Worm (Caenorhabditis elegans): Measurements from ENCODE around the gene dnc-4.

dnc-4 gene

DNA sequence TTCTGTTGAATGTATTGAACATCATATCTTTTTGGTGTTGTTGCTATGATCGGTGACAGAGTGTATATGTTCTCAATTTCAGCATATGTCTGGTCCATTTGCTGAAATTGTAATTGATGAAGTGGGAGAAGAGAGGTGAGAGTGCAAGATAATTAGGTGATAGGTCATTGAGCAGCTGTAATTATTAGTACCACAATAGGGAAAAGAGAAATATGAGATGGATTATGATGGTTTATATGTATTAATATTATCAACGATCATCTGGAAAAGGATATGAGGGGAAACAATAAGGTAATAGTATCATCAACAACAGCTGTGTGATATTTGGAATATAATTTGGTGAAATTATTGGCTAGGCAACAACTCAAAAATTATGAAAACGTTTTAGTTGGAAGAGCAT lies 7.3 kb downstream of the dnc-4 start, which contains the start of gene Y42H9B.3:
Gene Y42H9B.3, minus strand, starts transcription at position 101 of the 400 bp plus-strand sequence.
- TF ChIP-seq ceh-82 (tag; optimal IDR thresholded peaks at IDR 0.05) (no peak), elt-2 (tag; optimal IDR thresholded peaks at IDR 0.05) (no peak), nhr-43 (tag; optimal IDR thresholded peaks at IDR 0.05; ENCODE audit: poor library complexity, severe bottlenecking) (no peak)

- TF ChIP-seq nfya-1 (tag; optimal IDR thresholded peaks at IDR 0.05; ENCODE audit: insufficient read depth) (no peak), jun-1 (tag; optimal IDR thresholded peaks at IDR 0.05) (no peak), unc-62 (GFP tag; optimal IDR thresholded peaks at IDR 0.05) (no peak), ceh-82 (tag; optimal IDR thresholded peaks at IDR 0.05) (no peak), nhr-237 (tag; optimal IDR thresholded peaks at IDR 0.05) (no peak), lin-39 (tag; optimal IDR thresholded peaks at IDR 0.05) (no peak), fkh-10 (GFP tag; optimal IDR thresholded peaks at IDR 0.05) (no peak), hmg-11 (tag; optimal IDR thresholded peaks at IDR 0.05) (no peak), mml-1 (tag; optimal IDR thresholded peaks at IDR 0.05) (no peak), ceh-16 (tag; optimal IDR thresholded peaks at IDR 0.05) (no peak), pha-4 (tag; optimal IDR thresholded peaks at IDR 0.05) (no peak), nhr-67 (tag; optimal IDR thresholded peaks at IDR 0.05) (no peak), snpc-4 (tag; optimal IDR thresholded peaks at IDR 0.05) (no peak), ama-1 (optimal IDR thresholded peaks at IDR 0.05) (no peak)
These were observed 9.1 kb downstream of the dnc-4 start for ce11 chrIV:8010521-8010920.

DNA sequence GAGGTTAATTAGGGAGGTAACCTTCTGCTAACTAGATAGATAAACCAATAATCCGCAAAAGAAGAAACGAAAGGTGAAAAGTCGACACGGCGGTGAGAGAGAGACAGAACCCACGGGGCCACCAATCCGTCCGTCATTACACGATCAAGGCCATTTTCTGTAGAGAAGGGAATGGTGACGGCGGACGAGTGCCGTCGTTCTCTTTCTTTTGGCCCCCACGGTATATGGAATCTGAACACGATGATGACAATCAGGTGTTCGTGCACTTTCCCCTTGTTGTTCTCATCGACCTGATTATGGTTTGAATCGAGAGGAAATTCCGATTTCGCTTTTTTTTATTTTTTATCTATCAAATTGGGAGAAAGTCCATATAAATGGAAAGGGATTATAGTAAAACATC lies 10.2 kb downstream of the dnc-4 start:
- TF ChIP-seq ceh-16 (tag; optimal IDR thresholded peaks at IDR 0.05) = no peak
- TF ChIP-seq nhr-25 (tag; optimal IDR thresholded peaks at IDR 0.05) = peak; percentile 80

DNA sequence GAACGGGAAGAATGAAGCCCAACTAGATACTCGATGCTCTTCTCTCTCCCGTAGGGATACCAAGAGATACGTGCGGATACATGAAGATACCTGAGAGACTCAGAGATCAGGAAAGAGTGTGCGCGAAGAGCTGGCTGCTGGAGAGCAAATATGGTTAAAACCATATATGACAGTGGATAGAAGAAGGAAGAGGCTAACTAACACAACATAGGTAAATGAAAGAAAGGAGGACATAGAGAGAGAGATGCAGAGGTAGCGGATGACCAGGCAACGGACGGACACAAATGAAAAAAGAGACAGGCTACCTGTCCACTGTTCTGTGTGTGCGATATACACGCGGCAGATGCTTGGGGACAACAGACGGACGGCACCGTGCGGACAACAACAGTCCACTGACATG lies 11.5 kb downstream of the dnc-4 start:
- TF ChIP-seq nhr-43 (tag; optimal IDR thresholded peaks at IDR 0.05; ENCODE audit: poor library complexity, severe bottlenecking) (no peak), fkh-10 (GFP tag; optimal IDR thresholded peaks at IDR 0.05) (no peak), lin-39 (tag; optimal IDR thresholded peaks at IDR 0.05) (no peak), sea-2 (GFP tag; optimal IDR thresholded peaks at IDR 0.05) (no peak), jun-1 (tag; optimal IDR thresholded peaks at IDR 0.05) (no peak)

- TF ChIP-seq elt-2 (tag; optimal IDR thresholded peaks at IDR 0.05) (no peak), pha-4 (tag; optimal IDR thresholded peaks at IDR 0.05) (no peak), nhr-43 (tag; optimal IDR thresholded peaks at IDR 0.05; ENCODE audit: poor library complexity, severe bottlenecking) (no peak), ztf-11 (tag; optimal IDR thresholded peaks at IDR 0.05) (no peak), fkh-2 (tag; optimal IDR thresholded peaks at IDR 0.05) (no peak), sea-2 (GFP tag; optimal IDR thresholded peaks at IDR 0.05) (no peak), ceh-9 (tag; optimal IDR thresholded peaks at IDR 0.05) (no peak), jun-1 (tag; optimal IDR thresholded peaks at IDR 0.05) (no peak), elt-1 (tag; optimal IDR thresholded peaks at IDR 0.05) (no peak), pqm-1 (tag; optimal IDR thresholded peaks at IDR 0.05) (no peak), mdl-1 (tag; optimal IDR thresholded peaks at IDR 0.05) (no peak), nhr-23 (tag; optimal IDR thresholded peaks at IDR 0.05) (no peak), nhr-67 (tag; optimal IDR thresholded peaks at IDR 0.05) (no peak), nhr-12 (tag; optimal IDR thresholded peaks at IDR 0.05) (no peak), nhr-237 (tag; optimal IDR thresholded peaks at IDR 0.05) (no peak)
These were observed 12.1 kb downstream of the dnc-4 start for ce11 chrIV:8007549-8007948.

- no peak for TF ChIP-seq ceh-16 (tag; optimal IDR thresholded peaks at IDR 0.05)
- no peak for TF ChIP-seq sea-2 (GFP tag; optimal IDR thresholded peaks at IDR 0.05)
- no peak for TF ChIP-seq ceh-28 (tag; optimal IDR thresholded peaks at IDR 0.05)
- TF ChIP-seq nhr-67 (tag; optimal IDR thresholded peaks at IDR 0.05) = no peak
- no peak for TF ChIP-seq unc-39 (tag; optimal IDR thresholded peaks at IDR 0.05)
- TF ChIP-seq aly-2 (tag; optimal IDR thresholded peaks at IDR 0.05) = no peak
- TF ChIP-seq fos-1 (tag; optimal IDR thresholded peaks at IDR 0.05) = no peak
- no peak for TF ChIP-seq pqm-1 (tag; optimal IDR thresholded peaks at IDR 0.05)
- TF ChIP-seq lsy-12 (tag; optimal IDR thresholded peaks at IDR 0.05) = no peak
These were observed 13.4 kb downstream of the dnc-4 start for ce11 chrIV:8006161-8006560.

- TF ChIP-seq nhr-76 (tag; optimal IDR thresholded peaks at IDR 0.05) (no peak), elt-2 (tag; optimal IDR thresholded peaks at IDR 0.05) (peak; percentile 72), lin-39 (tag; optimal IDR thresholded peaks at IDR 0.05) (no peak), pha-4 (tag; optimal IDR thresholded peaks at IDR 0.05) (peak; percentile 76)
These were observed 14.2 kb downstream of the dnc-4 start for ce11 chrIV:8005376-8005775.

All from whole organism, L3 larva.